Comparison of ENCODE assay signal across 3 worm cellular contexts in genomic region chrIV:9633889-9634288, ce11.
TF ChIP-seq lines count a peak whose summit lies in the region.

No protein-coding gene starts in this region.

TF ChIP-seq in whole organism, L1 larva, 84 proteins besides CTCF, POLR2A, EP300 and RAD21:
- TF ChIP-seq nhr-85 (tag; lab: Kevin White, UChicago) (peak; percentile 73), skn-1 (tag; optimal IDR thresholded peaks at IDR 0.05; lab: Kevin White, UChicago) (no peak), elt-3 (tag; optimal IDR thresholded peaks at IDR 0.05; lab: Kevin White, UChicago) (no peak), nhr-20 (tag; optimal IDR thresholded peaks at IDR 0.05; lab: Kevin White, UChicago) (no peak), sup-37 (GFP tag; optimal IDR thresholded peaks at IDR 0.05; lab: Kevin White, UChicago) (no peak), jun-1 (tag; optimal IDR thresholded peaks at IDR 0.05; lab: Kevin White, UChicago) (no peak), alr-1 (tag; optimal IDR thresholded peaks at IDR 0.05; lab: Kevin White, UChicago; ENCODE audit: borderline replicate concordance) (no peak), lin-14 (GFP tag; optimal IDR thresholded peaks at IDR 0.05; lab: Kevin White, UChicago) (no peak), nhr-28 (tag; optimal IDR thresholded peaks at IDR 0.05; lab: Kevin White, UChicago) (no peak), ztf-11 (tag; optimal IDR thresholded peaks at IDR 0.05; lab: Kevin White, UChicago) (no peak), zip-4 (GFP tag; optimal IDR thresholded peaks at IDR 0.05; lab: Kevin White, UChicago) (no peak), blmp-1 (tag; optimal IDR thresholded peaks at IDR 0.05; lab: Kevin White, UChicago) (peak; percentile 62), hlh-4 (tag; optimal IDR thresholded peaks at IDR 0.05; lab: Kevin White, UChicago) (no peak)

TF ChIP-seq in whole organism, L2 larva, 48 proteins besides CTCF, POLR2A, EP300 and RAD21:
- TF ChIP-seq ztf-1 (GFP tag; conservative IDR thresholded peaks at IDR 0.05; lab: Robert Waterston, UW) (no peak), sma-3 (GFP tag; optimal IDR thresholded peaks at IDR 0.05; lab: Kevin White, UChicago) (peak; percentile 62), blmp-1 (tag; optimal IDR thresholded peaks at IDR 0.05; lab: Kevin White, UChicago; ENCODE audit: insufficient read depth) (peak; percentile 54)

TF ChIP-seq in whole organism, L4 larva, 104 proteins besides CTCF, POLR2A, EP300 and RAD21:
- TF ChIP-seq lin-38 (GFP tag; IDR thresholded peaks at IDR 0.05; lab: Robert Waterston, UW) (no peak), ceh-32 (tag; optimal IDR thresholded peaks at IDR 0.05; lab: Kevin White, UChicago; ENCODE audit: poor library complexity) (no peak), cey-2 (tag; optimal IDR thresholded peaks at IDR 0.05; lab: Kevin White, UChicago; ENCODE audit: borderline replicate concordance, insufficient read depth) (peak; percentile 37), dmd-6 (GFP tag; IDR thresholded peaks at IDR 0.05; lab: Robert Waterston, UW) (peak; percentile 38), hif-1 (tag; optimal IDR thresholded peaks at IDR 0.05; lab: Kevin White, UChicago) (no peak), hlh-11 (tag; optimal IDR thresholded peaks at IDR 0.05; lab: Kevin White, UChicago) (peak; percentile 39), hlh-30 (tag; optimal IDR thresholded peaks at IDR 0.05; lab: Kevin White, UChicago; ENCODE audit: insufficient read depth) (peak; percentile 13), nhr-48 (tag; optimal IDR thresholded peaks at IDR 0.05; lab: Kevin White, UChicago) (peak; percentile 64)
